Worm (Caenorhabditis elegans) whole organism, midembryonic: ENCODE data around the gene B0432.10.

Experiments
- T22C8.4 ChIP-seq: fragments of 200-800 bp; sonication (Bioruptor generic); IDR thresholded peaks from 2 replicates; pipeline ENCODE4 v1.3.6; 2022; ENCODE audit warnings: missing genetic modification characterization, missing compliant biosample characterization
- cog-1 ChIP-seq: sonication (generic microtip); optimal IDR thresholded peaks from 2 replicates; lab custom pipeline; 2016; ENCODE audit warnings: missing genetic modification characterization, missing compliant biosample characterization
- flt-1 ChIP-seq: fragments of 200-800 bp; sonication (Bioruptor generic); IDR thresholded peaks from 2 replicates; pipeline ENCODE4 v1.3.6; 2022; ENCODE audit warnings: missing genetic modification characterization, missing compliant biosample characterization
- klf-2 ChIP-seq: fragments of 200-800 bp; sonication (Bioruptor generic); conservative IDR thresholded peaks from 2 replicates; pipeline ENCODE4 v1.3.6; 2022; ENCODE audit warnings: missing genetic modification reagents, missing genetic modification characterization, missing compliant biosample characterization
- med-1 ChIP-seq: sonication (generic microtip); optimal IDR thresholded peaks from 2 replicates; lab custom pipeline; 2017; ENCODE audit warnings: missing genetic modification characterization, mild to moderate bottlenecking, missing compliant biosample characterization, antibody characterized with exemption, missing genetic modification reagents; ENCODE audit not compliant: insufficient read depth
- ref-1 ChIP-seq: fragments of 200-800 bp; sonication (Bioruptor generic); conservative IDR thresholded peaks from 2 replicates; pipeline ENCODE4 v1.3.6; 2022; ENCODE audit warnings: missing genetic modification reagents, missing genetic modification characterization, missing compliant biosample characterization
- tab-1 ChIP-seq: fragments of 200-800 bp; sonication (Bioruptor generic); IDR thresholded peaks from 2 replicates; pipeline ENCODE4 v1.3.6; 2022; ENCODE audit warnings: missing genetic modification characterization, missing compliant biosample characterization
- ztf-23 ChIP-seq: fragments of 200-800 bp; sonication (Bioruptor generic); IDR thresholded peaks from 2 replicates; pipeline ENCODE4 v1.3.6; 2022; ENCODE audit warnings: missing genetic modification reagents, missing genetic modification characterization, missing compliant biosample characterization
- ztf-29 ChIP-seq: fragments of 200-800 bp; sonication (Bioruptor generic); IDR thresholded peaks from 2 replicates; pipeline ENCODE4 v1.3.6; 2022; ENCODE audit warnings: missing genetic modification reagents, missing genetic modification characterization, missing compliant biosample characterization

B0432.10 gene

DNA sequence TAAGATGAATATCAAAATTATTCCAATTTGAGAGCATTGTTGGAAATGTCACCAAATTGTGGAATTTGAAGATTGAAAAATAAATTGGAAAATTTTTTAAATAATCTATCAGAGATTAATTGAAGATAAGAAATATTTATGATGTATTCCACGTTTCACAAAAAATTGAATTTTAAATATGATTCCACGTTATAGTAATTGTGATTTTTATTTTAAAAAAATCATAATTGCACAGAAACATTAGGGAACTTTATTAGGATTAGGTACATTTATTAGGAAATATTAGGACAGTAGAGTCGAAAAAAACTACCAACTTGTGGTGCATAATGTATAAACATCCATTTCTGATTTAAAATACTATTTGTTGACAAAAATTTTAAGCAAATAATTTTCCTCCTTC lies 8.5 kb upstream of the B0432.10 start, which contains the start of gene B0432.11:
TSS of gene B0432.11 (minus strand) at position 101 of the 400 bp plus-strand sequence.
- TF ChIP-seq ztf-23 (GFP tag; lab: Robert Waterston, UW) (no peak), ref-1 (GFP tag; lab: Robert Waterston, UW) (no peak), T22C8.4 (GFP tag; lab: Robert Waterston, UW) (no peak), ztf-29 (GFP tag; lab: Robert Waterston, UW) (no peak), tab-1 (no peak), flt-1 (GFP tag; lab: Robert Waterston, UW) (no peak), med-1 (GFP tag; lab: Kevin White, UChicago) (no peak), klf-2 (GFP tag; lab: Robert Waterston, UW) (no peak), cog-1 (tag; lab: Kevin White, UChicago) (no peak)

DNA sequence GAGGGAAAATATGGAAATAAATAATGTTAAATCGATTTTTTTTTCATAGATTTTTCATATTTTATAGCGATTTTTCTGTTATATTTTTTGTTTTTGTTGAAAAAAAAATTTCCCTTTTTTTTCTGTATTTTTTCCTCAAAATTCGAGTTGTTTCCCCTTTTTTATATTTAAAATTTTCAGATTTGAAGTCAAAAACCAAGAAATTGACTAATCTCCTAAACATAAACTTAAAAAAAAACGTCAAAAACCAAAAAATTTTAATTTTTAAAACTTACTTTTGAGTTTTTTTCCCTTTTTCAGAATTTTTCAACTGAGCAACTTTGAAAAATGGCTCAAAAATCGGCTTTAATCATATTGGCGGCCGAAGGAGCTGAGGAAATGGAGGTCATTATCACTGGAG lies 4.2 kb upstream of the B0432.10 start, which contains the start of gene djr-1.1:
TSS of gene djr-1.1 (plus strand) at position 301 of the 400 bp plus-strand sequence.
- TF ChIP-seq ztf-29 (GFP tag; lab: Robert Waterston, UW): no peak
- TF ChIP-seq med-1 (GFP tag; lab: Kevin White, UChicago): no peak
- TF ChIP-seq flt-1 (GFP tag; lab: Robert Waterston, UW): no peak
- TF ChIP-seq ztf-23 (GFP tag; lab: Robert Waterston, UW): no peak
- TF ChIP-seq cog-1 (tag; lab: Kevin White, UChicago): no peak
- no peak for TF ChIP-seq T22C8.4 (GFP tag; lab: Robert Waterston, UW)
- TF ChIP-seq tab-1: no peak
- no peak for TF ChIP-seq klf-2 (GFP tag; lab: Robert Waterston, UW)
- no peak for TF ChIP-seq ref-1 (GFP tag; lab: Robert Waterston, UW)

DNA sequence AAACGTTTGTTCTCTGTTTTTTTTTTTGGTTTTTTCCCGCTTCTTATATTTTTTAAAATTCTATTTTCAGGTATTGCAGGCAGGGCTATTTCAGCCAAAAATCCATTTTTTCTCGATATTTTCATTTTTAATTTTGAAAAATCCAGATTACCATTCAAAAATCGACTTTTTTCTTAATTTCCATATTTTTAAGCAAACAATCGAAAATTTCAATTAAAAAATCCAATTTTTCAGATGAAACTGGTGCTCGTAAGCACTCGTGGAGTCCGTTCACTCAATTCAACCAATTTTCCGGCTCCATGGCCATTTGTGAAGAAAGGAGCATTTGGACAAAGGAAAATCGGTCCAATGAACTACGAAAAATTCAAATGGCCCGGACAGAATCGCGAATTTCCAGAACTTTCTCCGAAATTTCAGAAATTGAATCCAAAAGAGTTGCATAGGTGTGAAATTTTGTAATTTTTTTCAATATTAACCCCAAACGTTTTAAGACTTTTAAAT lies 2.7 kb upstream of the B0432.10 start, which contains the start of gene mrpl-41:
TSS of gene mrpl-41 (plus strand) at position 235 of the 501 bp plus-strand sequence.
- TF ChIP-seq T22C8.4 (GFP tag; lab: Robert Waterston, UW): no peak
- no peak for TF ChIP-seq ref-1 (GFP tag; lab: Robert Waterston, UW)
- TF ChIP-seq ztf-29 (GFP tag; lab: Robert Waterston, UW): no peak
- TF ChIP-seq med-1 (GFP tag; lab: Kevin White, UChicago): no peak
- no peak for TF ChIP-seq cog-1 (tag; lab: Kevin White, UChicago)
- no peak for TF ChIP-seq flt-1 (GFP tag; lab: Robert Waterston, UW)

DNA sequence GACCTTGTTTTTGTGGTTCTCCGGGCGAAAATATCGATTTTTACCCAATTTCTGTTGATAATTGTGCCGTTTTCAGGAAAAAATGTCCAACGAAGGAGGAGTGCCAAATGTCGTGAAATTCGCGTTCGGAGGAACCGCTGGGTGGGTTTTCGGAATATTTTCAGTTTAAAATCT lies 363 bp upstream of the B0432.10 start, which contains the start of gene misc-1:
TSS of gene misc-1 (plus strand) at position 75 of the 174 bp plus-strand sequence.
- 0 out of 2 replicates have a peak, but pooled peaks have one; percentile 20 for TF ChIP-seq T22C8.4 (GFP tag; lab: Robert Waterston, UW)
- no peak for TF ChIP-seq ztf-23 (GFP tag; lab: Robert Waterston, UW)

DNA sequence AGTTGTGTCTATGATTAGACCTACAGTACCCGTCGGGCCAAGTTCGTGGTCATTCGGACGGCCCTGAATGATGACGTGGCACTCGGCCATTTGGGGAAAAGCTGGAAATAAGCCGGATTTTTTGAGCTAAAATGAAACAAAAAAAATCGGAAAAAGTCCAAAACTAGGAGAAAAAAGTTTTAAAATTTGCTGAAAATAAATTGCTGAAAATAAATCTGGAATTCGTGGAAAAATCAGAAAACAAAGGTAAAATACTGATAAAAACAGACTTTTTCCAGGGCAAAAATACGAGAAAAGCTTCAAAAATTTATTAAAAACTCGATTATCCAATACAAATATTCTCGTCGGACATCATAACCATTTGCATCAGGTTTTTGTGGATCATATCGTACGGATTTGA lies 2.5 kb downstream of the B0432.10 start, which contains the start of gene B0432.9:
TSS of gene B0432.9 (minus strand) at position 101 of the 400 bp plus-strand sequence.
- TF ChIP-seq ztf-23 (GFP tag; lab: Robert Waterston, UW) (no peak), tab-1 (no peak), klf-2 (GFP tag; lab: Robert Waterston, UW) (no peak), cog-1 (tag; lab: Kevin White, UChicago) (no peak), flt-1 (GFP tag; lab: Robert Waterston, UW) (no peak), med-1 (GFP tag; lab: Kevin White, UChicago) (no peak), ref-1 (GFP tag; lab: Robert Waterston, UW) (no peak), T22C8.4 (GFP tag; lab: Robert Waterston, UW) (no peak), ztf-29 (GFP tag; lab: Robert Waterston, UW) (no peak)

DNA sequence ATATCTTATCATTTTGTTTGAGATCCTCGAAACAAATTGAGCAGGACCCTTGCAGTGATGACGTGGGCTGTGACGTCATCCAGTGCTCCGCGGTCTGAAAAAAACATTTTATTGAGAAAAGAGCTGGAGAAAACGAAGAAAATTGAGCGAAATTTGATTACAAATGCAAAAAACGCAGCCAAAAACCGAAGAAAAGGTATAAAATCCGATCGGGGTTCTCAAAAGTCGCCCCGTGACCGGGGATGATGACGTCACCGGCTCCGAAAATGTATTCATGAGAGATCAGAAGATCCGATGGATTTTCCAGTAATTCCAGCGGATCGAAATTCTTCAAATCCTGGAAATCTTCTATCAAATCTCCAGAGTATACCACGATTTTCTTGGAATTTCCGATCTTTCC lies 3.6 kb downstream of the B0432.10 start, which contains the start of gene trul-1:
TSS of gene trul-1 (minus strand) at position 101 of the 400 bp plus-strand sequence.
- TF ChIP-seq ztf-29 (GFP tag; lab: Robert Waterston, UW): no peak
- TF ChIP-seq T22C8.4 (GFP tag; lab: Robert Waterston, UW): no peak
- no peak for TF ChIP-seq med-1 (GFP tag; lab: Kevin White, UChicago)
- no peak for TF ChIP-seq cog-1 (tag; lab: Kevin White, UChicago)
- no peak for TF ChIP-seq tab-1
- no peak for TF ChIP-seq klf-2 (GFP tag; lab: Robert Waterston, UW)
- TF ChIP-seq ztf-23 (GFP tag; lab: Robert Waterston, UW): no peak
- no peak for TF ChIP-seq ref-1 (GFP tag; lab: Robert Waterston, UW)
- no peak for TF ChIP-seq flt-1 (GFP tag; lab: Robert Waterston, UW)

DNA sequence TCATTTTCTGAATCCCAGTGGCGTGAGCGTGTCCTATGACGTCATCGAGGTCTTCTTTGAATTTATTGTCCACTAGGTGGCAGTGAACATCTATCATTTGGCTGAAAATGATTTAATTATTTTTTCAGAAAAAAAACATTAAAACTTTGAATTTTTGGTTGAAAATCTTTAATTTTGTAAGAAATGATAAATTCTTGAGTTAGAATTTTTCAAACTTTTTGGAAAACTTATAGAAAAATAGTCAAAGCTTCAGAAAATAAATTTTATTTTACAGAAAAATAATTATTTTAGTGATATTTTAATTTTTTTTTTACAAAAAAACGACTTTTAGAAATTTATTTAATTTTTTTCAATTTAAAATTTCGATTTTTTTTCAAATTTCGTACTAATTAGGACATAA lies 7.4 kb downstream of the B0432.10 start, which contains the start of gene B0432.8:
TSS of gene B0432.8 (minus strand) at position 101 of the 400 bp plus-strand sequence.
- TF ChIP-seq ztf-29 (GFP tag; lab: Robert Waterston, UW) (no peak), cog-1 (tag; lab: Kevin White, UChicago) (no peak)

DNA sequence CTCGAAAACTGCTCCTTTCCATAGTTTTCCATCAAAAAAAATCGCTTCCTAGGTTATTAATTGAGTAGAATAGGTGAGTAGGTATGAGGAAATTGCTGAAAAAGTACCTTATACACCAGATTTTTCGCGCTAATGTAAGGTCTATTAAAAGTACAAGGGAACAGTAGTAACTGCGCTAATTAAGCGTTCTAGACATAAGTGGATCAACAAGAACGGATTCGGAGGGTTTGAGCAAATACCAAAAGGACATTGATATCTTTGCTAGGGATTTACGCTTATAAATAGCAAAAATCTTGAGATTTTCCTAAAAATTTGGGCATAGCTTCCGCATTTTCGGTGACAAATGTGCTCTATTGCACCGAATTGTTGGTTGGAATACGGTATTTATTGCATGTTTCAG lies 12.2 kb downstream of the B0432.10 start, which contains the start of gene B0432.7:
TSS of gene B0432.7 (minus strand) at position 101 of the 400 bp plus-strand sequence.
- no peak for TF ChIP-seq klf-2 (GFP tag; lab: Robert Waterston, UW)
- TF ChIP-seq tab-1: no peak

DNA sequence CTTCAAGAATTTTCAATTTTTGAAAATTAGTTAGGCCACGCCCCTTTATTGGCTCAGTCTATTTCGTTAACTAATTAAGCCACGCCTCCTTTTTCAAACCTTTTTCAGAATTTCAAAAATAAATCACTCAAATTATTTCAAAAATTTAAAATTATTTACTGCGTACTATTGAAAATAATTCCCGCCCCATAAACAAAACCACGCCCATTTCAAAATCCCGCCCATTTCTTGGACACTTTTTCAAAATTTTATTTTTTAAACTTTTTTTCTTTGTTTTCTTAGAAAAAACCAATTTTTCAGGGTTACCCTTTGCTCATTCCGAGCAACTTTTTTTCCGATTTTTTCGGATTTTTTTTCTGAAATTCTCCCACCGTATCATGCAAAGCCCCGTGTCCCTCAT lies 22.0 kb downstream of the B0432.10 start, which contains the start of gene B0432.14:
TSS of gene B0432.14 (plus strand) at position 301 of the 400 bp plus-strand sequence.
- TF ChIP-seq ztf-29 (GFP tag; lab: Robert Waterston, UW) (no peak), klf-2 (GFP tag; lab: Robert Waterston, UW) (no peak), cog-1 (tag; lab: Kevin White, UChicago) (no peak), ref-1 (GFP tag; lab: Robert Waterston, UW) (no peak), med-1 (GFP tag; lab: Kevin White, UChicago) (no peak), T22C8.4 (GFP tag; lab: Robert Waterston, UW) (no peak), ztf-23 (GFP tag; lab: Robert Waterston, UW) (no peak), tab-1 (no peak), flt-1 (GFP tag; lab: Robert Waterston, UW) (no peak)

DNA sequence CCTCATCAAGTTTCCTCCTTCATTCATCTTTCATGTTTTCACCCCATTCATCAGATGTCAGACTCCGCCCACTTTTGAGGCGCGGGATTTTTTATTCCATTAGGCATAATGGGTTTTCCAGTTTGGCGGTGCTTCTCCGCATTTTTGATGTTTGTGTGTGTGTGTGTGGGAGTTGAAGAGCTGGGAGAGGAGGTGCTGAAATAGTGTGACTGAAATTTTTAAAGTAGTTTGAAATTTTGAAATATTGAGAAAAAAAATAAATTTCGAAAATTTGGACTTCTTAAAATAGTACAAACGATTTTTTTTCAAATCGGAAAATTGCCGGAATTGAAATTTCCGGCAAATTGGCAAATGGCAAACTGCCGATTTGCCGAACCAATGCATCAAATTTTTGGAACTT lies 22.5 kb downstream of the B0432.10 start, which contains the start of gene scc-2:
TSS of gene scc-2 (minus strand) at position 101 of the 400 bp plus-strand sequence.
- no peak for TF ChIP-seq T22C8.4 (GFP tag; lab: Robert Waterston, UW)
- no peak for TF ChIP-seq ztf-23 (GFP tag; lab: Robert Waterston, UW)
- TF ChIP-seq ref-1 (GFP tag; lab: Robert Waterston, UW): no peak
- no peak for TF ChIP-seq med-1 (GFP tag; lab: Kevin White, UChicago)
- TF ChIP-seq tab-1: no peak
- no peak for TF ChIP-seq klf-2 (GFP tag; lab: Robert Waterston, UW)
- no peak for TF ChIP-seq ztf-29 (GFP tag; lab: Robert Waterston, UW)
- TF ChIP-seq cog-1 (tag; lab: Kevin White, UChicago): no peak
- TF ChIP-seq flt-1 (GFP tag; lab: Robert Waterston, UW): no peak
